Worm (Caenorhabditis elegans) whole organism, L3 larva: Measurements from ENCODE around the gene spe-41.

ENCODE experiments used
- R02D3.7 ChIP-seq: fragments of 150-350 bp; optimal IDR thresholded peaks from 2 replicates; lab custom pipeline; 2014; ENCODE audit warnings: missing biosample characterization, missing genetic modification characterization
- ama-1 ChIP-seq: fragments of 150-350 bp; optimal IDR thresholded peaks from 2 replicates; lab custom pipeline; 2018
- ceh-16 ChIP-seq: sonication (generic microtip); optimal IDR thresholded peaks from 2 replicates; lab custom pipeline; 2017; ENCODE audit warnings: missing biosample characterization, missing genetic modification characterization
- ceh-28 ChIP-seq: fragments of 150-350 bp; optimal IDR thresholded peaks from 2 replicates; lab custom pipeline; 2014; ENCODE audit warnings: missing biosample characterization, missing genetic modification reagents, missing genetic modification characterization
- ceh-9 ChIP-seq: sonication (generic microtip); optimal IDR thresholded peaks from 2 replicates; lab custom pipeline; 2018; ENCODE audit warnings: missing biosample characterization, missing genetic modification characterization
- daf-12 ChIP-seq: fragments of 150-350 bp; optimal IDR thresholded peaks from 2 replicates; lab custom pipeline; 2014; ENCODE audit warnings: missing biosample characterization, missing genetic modification reagents, missing genetic modification characterization
- egl-27 ChIP-seq: sonication (generic microtip); optimal IDR thresholded peaks from 4 replicates; lab custom pipeline; 2017; ENCODE audit warnings: missing biosample characterization, missing genetic modification reagents, missing genetic modification characterization
- egl-5 ChIP-seq: fragments of 150-350 bp; optimal IDR thresholded peaks from 2 replicates; lab custom pipeline; 2017; ENCODE audit warnings: missing biosample characterization, missing genetic modification reagents, missing genetic modification characterization, inconsistent platforms
- elt-1 ChIP-seq: fragments of 150-350 bp; optimal IDR thresholded peaks from 2 replicates; lab custom pipeline; 2014; ENCODE audit warnings: missing biosample characterization, missing genetic modification characterization
- elt-2 ChIP-seq: sonication (generic microtip); optimal IDR thresholded peaks from 2 replicates; lab custom pipeline; 2016; ENCODE audit warnings: missing genetic modification reagents, mild to moderate bottlenecking, missing genetic modification characterization, missing compliant biosample characterization
- fos-1 ChIP-seq: fragments of 150-350 bp; optimal IDR thresholded peaks from 2 replicates; lab custom pipeline; 2014; ENCODE audit warnings: missing biosample characterization, missing genetic modification characterization
- jun-1 ChIP-seq: fragments of 150-350 bp; optimal IDR thresholded peaks from 2 replicates; lab custom pipeline; 2014; ENCODE audit warnings: missing biosample characterization, missing genetic modification reagents, missing genetic modification characterization
- lin-15B ChIP-seq: fragments of 150-350 bp; optimal IDR thresholded peaks from 2 replicates; lab custom pipeline; 2014; ENCODE audit warnings: missing biosample characterization, missing genetic modification characterization
- lsy-12 ChIP-seq: sonication (generic microtip); optimal IDR thresholded peaks from 2 replicates; lab custom pipeline; 2016; ENCODE audit warnings: mild to moderate bottlenecking, missing genetic modification characterization, missing compliant biosample characterization
- mdl-1 ChIP-seq: fragments of 150-350 bp; optimal IDR thresholded peaks from 2 replicates; lab custom pipeline; 2014; ENCODE audit warnings: missing biosample characterization, missing genetic modification characterization
- mml-1 ChIP-seq: fragments of 150-350 bp; sonication (generic microtip); optimal IDR thresholded peaks from 3 replicates; lab custom pipeline; 2014; ENCODE audit warnings: missing biosample characterization, missing genetic modification characterization
- nfya-1 ChIP-seq: sonication (generic microtip); optimal IDR thresholded peaks from 2 replicates; lab custom pipeline; 2017; ENCODE audit warnings: missing genetic modification characterization, mild to moderate bottlenecking, missing compliant biosample characterization, antibody characterized with exemption, moderate library complexity; ENCODE audit not compliant: insufficient read depth
- nhr-12 ChIP-seq: fragments of 150-350 bp; optimal IDR thresholded peaks from 2 replicates; lab custom pipeline; 2014; ENCODE audit warnings: missing biosample characterization, missing genetic modification characterization
- nhr-25 ChIP-seq: sonication (generic microtip); optimal IDR thresholded peaks from 2 replicates; lab custom pipeline; 2017; ENCODE audit warnings: missing biosample characterization, missing genetic modification characterization
- nhr-28 ChIP-seq: fragments of 150-350 bp; optimal IDR thresholded peaks from 2 replicates; lab custom pipeline; 2014; ENCODE audit warnings: missing biosample characterization, missing genetic modification characterization
- nhr-43 ChIP-seq: sonication (generic microtip); optimal IDR thresholded peaks from 2 replicates; lab custom pipeline; 2016; ENCODE audit warnings: mild to moderate bottlenecking, missing genetic modification characterization, missing compliant biosample characterization; ENCODE audit not compliant: poor library complexity, severe bottlenecking
- nhr-77 ChIP-seq: fragments of 150-350 bp; optimal IDR thresholded peaks from 2 replicates; lab custom pipeline; 2014; ENCODE audit warnings: missing biosample characterization, missing genetic modification characterization
- pqm-1 ChIP-seq: fragments of 150-350 bp; optimal IDR thresholded peaks from 2 replicates; lab custom pipeline; 2017; ENCODE audit warnings: missing biosample characterization, missing genetic modification characterization, inconsistent platforms
- sea-2 ChIP-seq: fragments of 150-350 bp; sonication (generic microtip); optimal IDR thresholded peaks from 4 replicates; lab custom pipeline; 2014; ENCODE audit warnings: missing biosample characterization, missing genetic modification reagents, missing genetic modification characterization
- skn-1 ChIP-seq: fragments of 150-350 bp; optimal IDR thresholded peaks from 2 replicates; lab custom pipeline; 2014; ENCODE audit warnings: missing biosample characterization, missing genetic modification characterization
- snpc-4 ChIP-seq: fragments of 150-350 bp; optimal IDR thresholded peaks from 2 replicates; lab custom pipeline; 2014; ENCODE audit warnings: missing biosample characterization, missing genetic modification characterization
- tbx-2 ChIP-seq: sonication (generic microtip); optimal IDR thresholded peaks from 2 replicates; lab custom pipeline; 2016; ENCODE audit warnings: mild to moderate bottlenecking, missing genetic modification characterization, missing compliant biosample characterization
- unc-39 ChIP-seq: sonication (generic microtip); optimal IDR thresholded peaks from 4 replicates; lab custom pipeline; 2017; ENCODE audit warnings: missing biosample characterization, missing genetic modification characterization
- unc-62 ChIP-seq: fragments of 150-350 bp; sonication (generic microtip); optimal IDR thresholded peaks from 4 replicates; lab custom pipeline; 2014; ENCODE audit warnings: missing biosample characterization, missing genetic modification reagents, missing genetic modification characterization
- zag-1 ChIP-seq: fragments of 150-350 bp; optimal IDR thresholded peaks from 2 replicates; lab custom pipeline; 2014; ENCODE audit warnings: missing biosample characterization, missing genetic modification characterization
- ztf-11 ChIP-seq: fragments of 150-350 bp; optimal IDR thresholded peaks from 2 replicates; lab custom pipeline; 2014; ENCODE audit warnings: missing biosample characterization, missing genetic modification characterization

The spe-41 gene

ce11 chrIII:3431385-3431784, 12.6 kb downstream of the spe-41 start, which contains the start of gene K01A11.1:
Gene K01A11.1 (minus strand): TSS chrIII:3431485.
- TF ChIP-seq ceh-9 (no peak), egl-27 (tag; lab: Kevin White, UChicago) (no peak), ceh-16 (tag; lab: Kevin White, UChicago) (no peak), ztf-11 (tag; lab: Kevin White, UChicago) (no peak), elt-2 (tag; lab: Kevin White, UChicago) (no peak), lsy-12 (tag; lab: Kevin White, UChicago) (no peak), nfya-1 (tag; lab: Kevin White, UChicago) (no peak), mml-1 (tag; lab: Kevin White, UChicago) (no peak), nhr-25 (no peak), fos-1 (tag; lab: Kevin White, UChicago) (no peak), snpc-4 (no peak), unc-39 (tag; lab: Kevin White, UChicago) (no peak), sea-2 (GFP tag; lab: Kevin White, UChicago) (no peak)

ce11 chrIII:3430667-3431066, 13.3 kb downstream of the spe-41 start:
- TF ChIP-seq mml-1 (tag; lab: Kevin White, UChicago) (no peak), ceh-28 (tag; lab: Kevin White, UChicago) (peak; percentile 67)

- TF ChIP-seq ceh-28 (tag; lab: Kevin White, UChicago) (peak; percentile 76), unc-62 (GFP tag; lab: Kevin White, UChicago) (no peak)
Observed at ce11 chrIII:3429761-3430160, 14.2 kb downstream of the spe-41 start.

ce11 chrIII:3428574-3428973, 15.4 kb downstream of the spe-41 start:
- no peak for TF ChIP-seq nhr-28 (tag; lab: Kevin White, UChicago)
- TF ChIP-seq skn-1: no peak
- no peak for TF ChIP-seq unc-62 (GFP tag; lab: Kevin White, UChicago)
- TF ChIP-seq ceh-9: no peak
- TF ChIP-seq fos-1 (tag; lab: Kevin White, UChicago): no peak
- TF ChIP-seq egl-5 (tag; lab: Kevin White, UChicago): no peak
- no peak for TF ChIP-seq zag-1 (tag; lab: Kevin White, UChicago)
- TF ChIP-seq ama-1 (lab: Kevin White, UChicago): no peak
- TF ChIP-seq lin-15B (tag; lab: Kevin White, UChicago): no peak
- no peak for TF ChIP-seq nhr-25
- TF ChIP-seq tbx-2 (tag; lab: Kevin White, UChicago): no peak
- TF ChIP-seq pqm-1 (tag; lab: Kevin White, UChicago): no peak
- no peak for TF ChIP-seq ceh-16 (tag; lab: Kevin White, UChicago)
- no peak for TF ChIP-seq unc-39 (tag; lab: Kevin White, UChicago)
- no peak for TF ChIP-seq elt-1
- no peak for TF ChIP-seq nhr-12 (tag; lab: Kevin White, UChicago)
- TF ChIP-seq ztf-11 (tag; lab: Kevin White, UChicago): no peak
- TF ChIP-seq sea-2 (GFP tag; lab: Kevin White, UChicago): no peak

- peak; percentile 2 for TF ChIP-seq elt-2 (tag; lab: Kevin White, UChicago)
- TF ChIP-seq jun-1: no peak
- peak; percentile 12 for TF ChIP-seq nfya-1 (tag; lab: Kevin White, UChicago)
Observed at ce11 chrIII:3426741-3427140, 17.3 kb downstream of the spe-41 start.

- TF ChIP-seq nhr-77: no peak
- TF ChIP-seq elt-2 (tag; lab: Kevin White, UChicago): no peak
- no peak for TF ChIP-seq R02D3.7
- no peak for TF ChIP-seq tbx-2 (tag; lab: Kevin White, UChicago)
- no peak for TF ChIP-seq daf-12 (tag; lab: Kevin White, UChicago)
- TF ChIP-seq nhr-25: no peak
- no peak for TF ChIP-seq lin-15B (tag; lab: Kevin White, UChicago)
- TF ChIP-seq nhr-28 (tag; lab: Kevin White, UChicago): no peak
- TF ChIP-seq unc-62 (GFP tag; lab: Kevin White, UChicago): no peak
- no peak for TF ChIP-seq unc-39 (tag; lab: Kevin White, UChicago)
- no peak for TF ChIP-seq sea-2 (GFP tag; lab: Kevin White, UChicago)
- TF ChIP-seq mml-1 (tag; lab: Kevin White, UChicago): no peak
- TF ChIP-seq elt-1: no peak
- TF ChIP-seq nhr-43 (tag; lab: Kevin White, UChicago): no peak
- no peak for TF ChIP-seq egl-27 (tag; lab: Kevin White, UChicago)
- TF ChIP-seq mdl-1 (tag; lab: Kevin White, UChicago): no peak
- TF ChIP-seq ceh-28 (tag; lab: Kevin White, UChicago): no peak
Observed at ce11 chrIII:3425438-3425837, 18.6 kb downstream of the spe-41 start, which contains the start of gene metl-18. Gene metl-18 (plus strand): TSS chrIII:3425738.
